Worm (Caenorhabditis elegans): ENCODE data around the gene Y39E4B.10.
A peak's percentile ranks its signal among the peaks of the same experiment; 100 is the strongest.

The Y39E4B.10 gene

ce11 chrIII:13101070-13101469 lies 51.6 kb downstream of the Y39E4B.10 start:
- TF ChIP-seq ceh-36 (tag; optimal IDR thresholded peaks at IDR 0.05) = no peak
- no peak for TF ChIP-seq ceh-13 (GFP tag; optimal IDR thresholded peaks at IDR 0.05)
- no peak for TF ChIP-seq hnd-1 (tag; optimal IDR thresholded peaks at IDR 0.05)
- TF ChIP-seq aly-1 (tag; optimal IDR thresholded peaks at IDR 0.05) = no peak
- no peak for TF ChIP-seq ets-7 (tag; optimal IDR thresholded peaks at IDR 0.05)
- no peak for TF ChIP-seq F13C5.2 (tag; optimal IDR thresholded peaks at IDR 0.05)
- TF ChIP-seq hmg-4 (GFP tag; optimal IDR thresholded peaks at IDR 0.05) = no peak
- TF ChIP-seq flt-1 (GFP tag; IDR thresholded peaks at IDR 0.05) = no peak

- TF ChIP-seq B0310.2 (tag; optimal IDR thresholded peaks at IDR 0.05) (no peak), F13C5.2 (tag; optimal IDR thresholded peaks at IDR 0.05) (no peak)
Measured at ce11 chrIII:13099190-13099875, 53.3 kb downstream of the Y39E4B.10 start, which contains the start of gene pqn-83. TSS of gene pqn-83 (minus strand) at chrIII:13099461.

ce11 chrIII:13092352-13092751 lies 60.3 kb downstream of the Y39E4B.10 start:
- peak; percentile 18 for TF ChIP-seq aly-1 (tag; optimal IDR thresholded peaks at IDR 0.05)
- no peak for TF ChIP-seq F13C5.2 (tag; optimal IDR thresholded peaks at IDR 0.05)
